Fruit fly (Drosophila melanogaster) whole organism, embryonic: Measurements from ENCODE around the gene IntS4.

Source experiments
- Asciz ChIP-seq: fragments of 200-800 bp; sonication (Bioruptor generic); optimal IDR thresholded peaks from 2 replicates; lab custom pipeline; 2017; ENCODE audit warnings: missing biosample characterization, mild to moderate bottlenecking, missing genetic modification characterization, missing genetic modification reagents
- Atf3 ChIP-seq: fragments of 200-800 bp; sonication (Bioruptor generic); optimal IDR thresholded peaks from 3 replicates; lab custom pipeline; 2016; ENCODE audit warnings: missing biosample characterization, missing genetic modification characterization
- Bgb ChIP-seq: fragments of 200-800 bp; sonication (Bioruptor generic); IDR thresholded peaks from 2 replicates; pipeline ENCODE4 v1.3.6; 2022; ENCODE audit warnings: missing biosample characterization, missing genetic modification characterization; ENCODE audit not compliant: partially characterized antibody
- Blimp-1 ChIP-seq: fragments of 200-800 bp; sonication (Bioruptor generic); optimal IDR thresholded peaks from 3 replicates; lab custom pipeline; 2018; ENCODE audit warnings: missing biosample characterization, missing genetic modification characterization, mild to moderate bottlenecking, moderate library complexity, missing genetic modification reagents
- CG10147 ChIP-seq: fragments of 200-800 bp; sonication (Bioruptor generic); optimal IDR thresholded peaks from 2 replicates; lab custom pipeline; 2019; ENCODE audit warnings: missing biosample characterization, mild to moderate bottlenecking, missing genetic modification characterization, moderate library complexity
- CG10209 ChIP-seq: fragments of 200-800 bp; sonication (Bioruptor generic); optimal IDR thresholded peaks from 3 replicates; lab custom pipeline; 2017; ENCODE audit warnings: missing biosample characterization, mild to moderate bottlenecking, missing genetic modification characterization, missing genetic modification reagents
- CG10267 ChIP-seq: fragments of 200-800 bp; sonication (Bioruptor generic); optimal IDR thresholded peaks from 2 replicates; lab custom pipeline; 2018; ENCODE audit warnings: missing biosample characterization, mild to moderate bottlenecking, missing genetic modification characterization, moderate library complexity
- CG11560 ChIP-seq: fragments of 200-800 bp; sonication (Bioruptor generic); IDR thresholded peaks from 3 replicates; pipeline ENCODE4 v1.3.6; 2022; ENCODE audit warnings: missing biosample characterization, missing genetic modification characterization
- CG11695 ChIP-seq: fragments of 200-800 bp; sonication (Bioruptor generic); IDR thresholded peaks from 3 replicates; pipeline ENCODE4 v1.3.6; 2022; ENCODE audit warnings: missing biosample characterization, missing genetic modification characterization
- CG11723 ChIP-seq: fragments of 200-800 bp; sonication (Bioruptor generic); optimal IDR thresholded peaks from 2 replicates; lab custom pipeline; 2017; ENCODE audit warnings: missing biosample characterization, mild to moderate bottlenecking, missing genetic modification characterization
- CG13424 ChIP-seq: fragments of 200-800 bp; sonication (Bioruptor generic); optimal IDR thresholded peaks from 2 replicates; lab custom pipeline; 2019; ENCODE audit warnings: missing biosample characterization, mild to moderate bottlenecking, missing genetic modification characterization, moderate library complexity
- CG14710 ChIP-seq: fragments of 200-800 bp; sonication (Bioruptor generic); optimal IDR thresholded peaks from 3 replicates; lab custom pipeline; 2019; ENCODE audit warnings: missing biosample characterization, mild to moderate bottlenecking, missing genetic modification characterization, moderate library complexity
- CG15514 ChIP-seq: fragments of 200-800 bp; sonication (Bioruptor generic); optimal IDR thresholded peaks from 3 replicates; lab custom pipeline; 2017; ENCODE audit warnings: missing biosample characterization, missing genetic modification characterization, mild to moderate bottlenecking, moderate library complexity, missing genetic modification reagents
- CG17328 ChIP-seq: fragments of 200-800 bp; sonication (Bioruptor generic); IDR thresholded peaks from 2 replicates; pipeline ENCODE4 v1.3.6; 2022; ENCODE audit warnings: missing biosample characterization, missing genetic modification characterization
- CG17802 ChIP-seq: fragments of 200-800 bp; sonication (Bioruptor generic); optimal IDR thresholded peaks from 2 replicates; lab custom pipeline; 2018; ENCODE audit warnings: missing biosample characterization, mild to moderate bottlenecking, missing genetic modification characterization, moderate library complexity
- CG18619 ChIP-seq: fragments of 200-800 bp; sonication (Bioruptor generic); optimal IDR thresholded peaks from 3 replicates; lab custom pipeline; 2017; ENCODE audit warnings: missing biosample characterization, mild to moderate bottlenecking, missing genetic modification characterization
- CG2129 ChIP-seq: fragments of 200-800 bp; sonication (Bioruptor generic); IDR thresholded peaks from 2 replicates; pipeline ENCODE4 v1.3.6; 2022; ENCODE audit warnings: missing biosample characterization, missing genetic modification characterization; ENCODE audit not compliant: partially characterized antibody
- CG34376 ChIP-seq: fragments of 200-800 bp; sonication (Bioruptor generic); optimal IDR thresholded peaks from 2 replicates; lab custom pipeline; 2018; ENCODE audit warnings: missing biosample characterization, mild to moderate bottlenecking, missing genetic modification characterization
- CG5180 ChIP-seq: fragments of 200-800 bp; sonication (Bioruptor generic); optimal IDR thresholded peaks from 3 replicates; lab custom pipeline; 2017; ENCODE audit warnings: missing biosample characterization, missing genetic modification characterization, mild to moderate bottlenecking, moderate library complexity, missing genetic modification reagents
- CG6683 ChIP-seq: fragments of 200-800 bp; sonication (Bioruptor generic); optimal IDR thresholded peaks from 2 replicates; lab custom pipeline; 2017; ENCODE audit warnings: missing biosample characterization, mild to moderate bottlenecking, missing genetic modification characterization, missing genetic modification reagents
- CG8281 ChIP-seq: fragments of 200-800 bp; sonication (Bioruptor generic); optimal IDR thresholded peaks from 2 replicates; lab custom pipeline; 2018; ENCODE audit warnings: missing biosample characterization, mild to moderate bottlenecking, missing genetic modification characterization, moderate library complexity
- Dek ChIP-seq: fragments of 200-800 bp; sonication (Bioruptor generic); optimal IDR thresholded peaks from 3 replicates; lab custom pipeline; 2019; ENCODE audit warnings: missing biosample characterization, mild to moderate bottlenecking, missing genetic modification characterization, moderate library complexity
- Fer3 ChIP-seq: fragments of 200-800 bp; sonication (Bioruptor generic); optimal IDR thresholded peaks from 2 replicates; lab custom pipeline; 2018; ENCODE audit warnings: missing biosample characterization, mild to moderate bottlenecking, missing genetic modification characterization, moderate library complexity
- HLH54F ChIP-seq: fragments of 200-800 bp; sonication (Bioruptor generic); optimal IDR thresholded peaks from 3 replicates; lab custom pipeline; 2016; ENCODE audit warnings: missing biosample characterization, missing genetic modification characterization
- Hr78 ChIP-seq, 2 experiments: fragments of 200-800 bp in 1 of 2; fragments of >200 bp in 1 of 2; sonication (Bioruptor generic) in 1 of 2; optimal IDR thresholded peaks; 2 replicates each; lab custom pipeline; 2017 to 2019; ENCODE audit warnings: missing biosample characterization in 2 of 2, missing genetic modification characterization in 2 of 2, mild to moderate bottlenecking in 1 of 2, moderate library complexity in 1 of 2
- Lpt ChIP-seq: fragments of >200 bp; optimal IDR thresholded peaks from 2 replicates; lab custom pipeline; 2018; ENCODE audit warnings: missing biosample characterization, missing genetic modification characterization
- NC2α ChIP-seq: fragments of 200-800 bp; sonication (Bioruptor generic); optimal IDR thresholded peaks from 2 replicates; lab custom pipeline; 2016; ENCODE audit warnings: missing biosample characterization, missing genetic modification characterization
- NK7.1 ChIP-seq: fragments of 200-800 bp; sonication (Bioruptor generic); optimal IDR thresholded peaks from 3 replicates; lab custom pipeline; 2016; ENCODE audit warnings: missing biosample characterization, missing genetic modification characterization
- Nf-YA ChIP-seq: fragments of 200-800 bp; sonication (Bioruptor generic); IDR thresholded peaks from 2 replicates; pipeline ENCODE4 v1.3.6; 2022; ENCODE audit warnings: missing biosample characterization, missing genetic modification characterization
- Sox102F ChIP-seq: fragments of 200-800 bp; sonication (Bioruptor generic); optimal IDR thresholded peaks from 2 replicates; lab custom pipeline; 2018; ENCODE audit warnings: missing biosample characterization, mild to moderate bottlenecking, missing genetic modification characterization, moderate library complexity
- Ssrp ChIP-seq: fragments of 200-800 bp; sonication (Bioruptor generic); optimal IDR thresholded peaks from 2 replicates; lab custom pipeline; 2018; ENCODE audit warnings: missing biosample characterization, mild to moderate bottlenecking, missing genetic modification characterization, moderate library complexity
- Vsx1 ChIP-seq: fragments of 200-800 bp; sonication (Bioruptor generic); optimal IDR thresholded peaks from 2 replicates; lab custom pipeline; 2017; ENCODE audit warnings: missing biosample characterization, mild to moderate bottlenecking, missing genetic modification characterization, missing genetic modification reagents
- al ChIP-seq: fragments of 200-800 bp; sonication (Bioruptor generic); IDR thresholded peaks from 2 replicates; pipeline ENCODE4 v1.3.6; 2022; ENCODE audit warnings: missing biosample characterization, missing genetic modification characterization
- ap ChIP-seq: fragments of 200-800 bp; sonication (Bioruptor generic); IDR thresholded peaks from 2 replicates; pipeline ENCODE4 v1.3.6; 2022; ENCODE audit warnings: missing biosample characterization, missing genetic modification characterization
- btn ChIP-seq: fragments of 200-800 bp; sonication (Bioruptor generic); optimal IDR thresholded peaks from 2 replicates; lab custom pipeline; 2016; ENCODE audit warnings: missing biosample characterization, missing genetic modification characterization
- crp ChIP-seq, 2 experiments: fragments of 200-800 bp; sonication (Bioruptor generic); optimal IDR thresholded peaks; 2 replicates in 1 of 2; 3 replicates in 1 of 2; lab custom pipeline; 2017; ENCODE audit warnings: missing biosample characterization in 2 of 2, missing genetic modification characterization in 2 of 2, mild to moderate bottlenecking in 1 of 2, moderate library complexity in 1 of 2
- dysf ChIP-seq: fragments of 200-800 bp; sonication (Bioruptor generic); IDR thresholded peaks from 3 replicates; pipeline ENCODE4 v1.3.6; 2022; ENCODE audit warnings: missing biosample characterization, missing genetic modification characterization
- fd102C ChIP-seq: fragments of 200-800 bp; sonication (Bioruptor generic); optimal IDR thresholded peaks from 2 replicates; lab custom pipeline; 2018; ENCODE audit warnings: missing biosample characterization, mild to moderate bottlenecking, missing genetic modification characterization, moderate library complexity
- gem ChIP-seq: fragments of 200-800 bp; sonication (Bioruptor generic); optimal IDR thresholded peaks from 2 replicates; lab custom pipeline; 2019; ENCODE audit warnings: missing biosample characterization, mild to moderate bottlenecking, missing genetic modification characterization, moderate library complexity
- gro ChIP-seq: fragments of 200-800 bp; sonication (Bioruptor generic); optimal IDR thresholded peaks from 2 replicates; lab custom pipeline; 2016; ENCODE audit warnings: missing biosample characterization, missing genetic modification characterization
- kay ChIP-seq: fragments of 200-800 bp; sonication (Bioruptor generic); optimal IDR thresholded peaks from 2 replicates; lab custom pipeline; 2016; ENCODE audit warnings: missing biosample characterization, missing genetic modification characterization
- mam ChIP-seq: fragments of 200-800 bp; sonication (Bioruptor generic); optimal IDR thresholded peaks from 3 replicates; lab custom pipeline; 2016; ENCODE audit warnings: missing biosample characterization, missing genetic modification characterization
- pb ChIP-seq: fragments of 200-800 bp; sonication (Bioruptor generic); optimal IDR thresholded peaks from 3 replicates; lab custom pipeline; 2016; ENCODE audit warnings: missing biosample characterization, missing genetic modification characterization
- repo ChIP-seq: fragments of 200-800 bp; sonication (Bioruptor generic); optimal IDR thresholded peaks from 2 replicates; lab custom pipeline; 2016; ENCODE audit warnings: missing biosample characterization, missing genetic modification characterization
- sens ChIP-seq: fragments of 200-800 bp; sonication (Bioruptor generic); peaks from one replicate; lab custom pipeline; 2016; ENCODE audit warnings: missing biosample characterization, missing genetic modification characterization
- tio ChIP-seq: fragments of 200-800 bp; sonication (Bioruptor generic); optimal IDR thresholded peaks from 2 replicates; lab custom pipeline; 2017; ENCODE audit warnings: missing biosample characterization, missing genetic modification characterization, inconsistent platforms
- unpg ChIP-seq: fragments of 200-800 bp; sonication (Bioruptor generic); optimal IDR thresholded peaks from 3 replicates; lab custom pipeline; 2018; ENCODE audit warnings: missing biosample characterization, mild to moderate bottlenecking, missing genetic modification characterization, moderate library complexity
- wor ChIP-seq: fragments of 200-800 bp; sonication (Bioruptor generic); IDR thresholded peaks from 2 replicates; pipeline ENCODE4 v1.3.6; 2022; ENCODE audit warnings: missing biosample characterization, missing genetic modification characterization

IntS4 gene

dm6 chrX:8574672-8575350 lies 16.2 kb upstream of the IntS4 start (continued):
- 0 out of 2 replicates have a peak, but pooled peaks have one; percentile 34 for TF ChIP-seq CG17328 (GFP tag; lab: Robert Waterston, UW)
- TF ChIP-seq Vsx1, result no peak
- TF ChIP-seq CG34376 (GFP tag; lab: Kevin White, UChicago), result no peak
- peak; percentile 33 for TF ChIP-seq Fer3 (tag; lab: Kevin White, UChicago)
- peak; percentile 7 for TF ChIP-seq NK7.1 (GFP tag; lab: Kevin White, UChicago)
- peak; percentile 38 for TF ChIP-seq CG15514 (GFP tag; lab: Kevin White, UChicago)
- no peak for TF ChIP-seq CG18619
- no peak for TF ChIP-seq CG6683 (GFP tag; lab: Kevin White, UChicago)
- peak; percentile 30 for TF ChIP-seq Sox102F (GFP tag; lab: Kevin White, UChicago)
- no peak for TF ChIP-seq NC2α (GFP tag; lab: Kevin White, UChicago)
- TF ChIP-seq Nf-YA (GFP tag; lab: Robert Waterston, UW), result no peak
- peak; percentile 63 for TF ChIP-seq sens
- TF ChIP-seq CG13424 (tag; lab: Kevin White, UChicago), result peak; percentile 18
- TF ChIP-seq wor (GFP tag; lab: Robert Waterston, UW), result no peak
- no peak for TF ChIP-seq CG11723 (GFP tag; lab: Kevin White, UChicago)
- peak; percentile 45 for TF ChIP-seq unpg
- TF ChIP-seq fd102C (GFP tag; lab: Kevin White, UChicago), result no peak
- peak; percentile 13 for TF ChIP-seq pb (GFP tag; lab: Kevin White, UChicago)
- peak; percentile 13 for TF ChIP-seq CG10209 (GFP tag; lab: Kevin White, UChicago)
- no peak for TF ChIP-seq Bgb (GFP tag; lab: Robert Waterston, UW)
- TF ChIP-seq tio, result no peak
- peak; percentile 57; the same call in 1 of the 3 replicates for TF ChIP-seq dysf (GFP tag; lab: Robert Waterston, UW)
- no peak for TF ChIP-seq CG14710
- peak; percentile 45 for TF ChIP-seq kay (GFP tag; lab: Kevin White, UChicago)
- TF ChIP-seq al (GFP tag; lab: Robert Waterston, UW), result peak; percentile 37; the same call in 1 of the 2 replicates
- TF ChIP-seq Dek (tag; lab: Kevin White, UChicago), result peak; percentile 26
- peak; percentile 45 for TF ChIP-seq Atf3 (GFP tag; lab: Kevin White, UChicago)
- 0 out of 3 replicates have a peak, but pooled peaks have one; percentile 33 for TF ChIP-seq CG11695 (GFP tag; lab: Robert Waterston, UW)
- no peak for TF ChIP-seq CG8281 (tag; lab: Kevin White, UChicago)
- no peak for TF ChIP-seq Lpt (GFP tag; lab: Kevin White, UChicago)
- TF ChIP-seq gro (GFP tag; lab: Kevin White, UChicago), result no peak
- TF ChIP-seq Ssrp, result no peak
- no peak for TF ChIP-seq CG5180 (GFP tag; lab: Kevin White, UChicago)
- TF ChIP-seq gem, result peak; percentile 49
- no peak for TF ChIP-seq ap
- TF ChIP-seq Hr78 (GFP tag; optimal IDR thresholded peaks at IDR 0.05; lab: Kevin White, UChicago), result no peak
- TF ChIP-seq CG10267, result no peak
- TF ChIP-seq crp (GFP tag; optimal IDR thresholded peaks at IDR 0.05; lab: Kevin White, UChicago), result peak in 1 of 2 experiments; percentile 45
- TF ChIP-seq Asciz (GFP tag; lab: Kevin White, UChicago), result no peak
- no peak for TF ChIP-seq CG11560 (tag; lab: Robert Waterston, UW)
- peak; percentile 2 for TF ChIP-seq HLH54F (GFP tag; lab: Kevin White, UChicago)
- no peak for TF ChIP-seq CG2129 (GFP tag; lab: Robert Waterston, UW)
- no peak for TF ChIP-seq CG10147 (GFP tag; lab: Kevin White, UChicago)
- no peak for TF ChIP-seq btn
- no peak for TF ChIP-seq Blimp-1 (GFP tag; lab: Kevin White, UChicago)
- no peak for TF ChIP-seq CG17802 (tag; lab: Kevin White, UChicago)
- no peak for TF ChIP-seq repo (GFP tag; lab: Kevin White, UChicago)
- peak; percentile 26 for TF ChIP-seq mam (GFP tag; lab: Kevin White, UChicago)
